Worm (Caenorhabditis elegans) whole organism, mixed stage, embryonic: Measurements from ENCODE around the gene srj-29.

Source experiments
- M03D4.4 ChIP-seq: sonication (generic microtip); optimal IDR thresholded peaks from 2 replicates; lab custom pipeline; 2017; ENCODE audit warnings: mild to moderate bottlenecking, missing genetic modification characterization, missing compliant biosample characterization
- bed-3 ChIP-seq: fragments of 200-800 bp; sonication (Bioruptor generic); optimal IDR thresholded peaks from 3 replicates; lab custom pipeline; 2018; ENCODE audit warnings: mild to moderate bottlenecking, missing genetic modification characterization, moderate library complexity, missing compliant biosample characterization
- blmp-1 ChIP-seq: fragments of 150-350 bp; optimal IDR thresholded peaks from 2 replicates; lab custom pipeline; 2014; ENCODE audit warnings: missing biosample characterization, missing genetic modification characterization
- ceh-39 ChIP-seq: fragments of 150-350 bp; optimal IDR thresholded peaks from 2 replicates; lab custom pipeline; 2014; ENCODE audit warnings: missing biosample characterization, missing genetic modification characterization
- ceh-43 ChIP-seq: fragments of 200-800 bp; sonication (Bioruptor generic); optimal IDR thresholded peaks from 2 replicates; lab custom pipeline; 2018; ENCODE audit warnings: mild to moderate bottlenecking, missing genetic modification characterization, moderate library complexity, missing compliant biosample characterization
- ceh-83 ChIP-seq: fragments of 200-800 bp; sonication (Bioruptor generic); optimal IDR thresholded peaks from 2 replicates; lab custom pipeline; 2018; ENCODE audit warnings: mild to moderate bottlenecking, missing genetic modification characterization, missing compliant biosample characterization
- ces-1 ChIP-seq: fragments of 150-350 bp; optimal IDR thresholded peaks from 2 replicates; lab custom pipeline; 2014; ENCODE audit warnings: missing biosample characterization, missing genetic modification reagents, missing genetic modification characterization
- cnd-1 ChIP-seq: fragments of 200-800 bp; sonication (Bioruptor generic); optimal IDR thresholded peaks from 2 replicates; lab custom pipeline; 2018; ENCODE audit warnings: mild to moderate bottlenecking, missing genetic modification characterization, missing compliant biosample characterization
- drap-1 ChIP-seq: fragments of 200-800 bp; sonication (Bioruptor generic); optimal IDR thresholded peaks from 3 replicates; lab custom pipeline; 2018; ENCODE audit warnings: mild to moderate bottlenecking, missing genetic modification characterization, missing compliant biosample characterization
- elt-3 ChIP-seq: fragments of 150-350 bp; optimal IDR thresholded peaks from 2 replicates; lab custom pipeline; 2014; ENCODE audit warnings: missing biosample characterization, missing genetic modification characterization
- flh-1 ChIP-seq: fragments of 200-800 bp; sonication (Bioruptor generic); optimal IDR thresholded peaks from 2 replicates; lab custom pipeline; 2018; ENCODE audit warnings: mild to moderate bottlenecking, missing genetic modification characterization, moderate library complexity, missing compliant biosample characterization
- ham-2 ChIP-seq: fragments of 200-800 bp; sonication (Bioruptor generic); optimal IDR thresholded peaks from 2 replicates; lab custom pipeline; 2018; ENCODE audit warnings: mild to moderate bottlenecking, missing genetic modification characterization, missing compliant biosample characterization
- hlh-1 ChIP-seq: fragments of 150-350 bp; optimal IDR thresholded peaks from 2 replicates; lab custom pipeline; 2014; ENCODE audit warnings: missing biosample characterization, missing genetic modification reagents, missing genetic modification characterization
- lin-13 ChIP-seq: fragments of 150-350 bp; optimal IDR thresholded peaks from 2 replicates; lab custom pipeline; 2014; ENCODE audit warnings: missing biosample characterization, missing genetic modification characterization
- lin-32 ChIP-seq: fragments of 200-800 bp; sonication (Bioruptor generic); optimal IDR thresholded peaks from 2 replicates; lab custom pipeline; 2018; ENCODE audit warnings: mild to moderate bottlenecking, missing genetic modification characterization, missing compliant biosample characterization
- lsy-2 ChIP-seq: fragments of 150-350 bp; optimal IDR thresholded peaks from 2 replicates; lab custom pipeline; 2014; ENCODE audit warnings: missing biosample characterization, missing genetic modification characterization
- mab-5 ChIP-seq: fragments of 150-350 bp; optimal IDR thresholded peaks from 2 replicates; lab custom pipeline; 2014; ENCODE audit warnings: missing biosample characterization, missing genetic modification characterization
- mls-2 ChIP-seq: sonication (generic microtip); optimal IDR thresholded peaks from 2 replicates; lab custom pipeline; 2016; ENCODE audit warnings: mild to moderate bottlenecking, missing genetic modification characterization, moderate library complexity, missing compliant biosample characterization
- nhr-12 ChIP-seq: fragments of 150-350 bp; optimal IDR thresholded peaks from 2 replicates; lab custom pipeline; 2014; ENCODE audit warnings: missing biosample characterization, missing genetic modification characterization
- nhr-2 ChIP-seq: fragments of 150-350 bp; optimal IDR thresholded peaks from 2 replicates; lab custom pipeline; 2014; ENCODE audit warnings: missing biosample characterization, missing genetic modification characterization
- nhr-237 ChIP-seq: fragments of 150-350 bp; optimal IDR thresholded peaks from 2 replicates; lab custom pipeline; 2014; ENCODE audit warnings: missing biosample characterization, missing genetic modification characterization
- nhr-76 ChIP-seq: sonication (generic microtip); optimal IDR thresholded peaks from 2 replicates; lab custom pipeline; 2017; ENCODE audit warnings: missing biosample characterization, missing genetic modification characterization
- pha-4 ChIP-seq: fragments of 150-350 bp; optimal IDR thresholded peaks from 2 replicates; lab custom pipeline; 2018; ENCODE audit warnings: missing biosample characterization, missing genetic modification reagents, missing genetic modification characterization
- snpc-4 ChIP-seq: fragments of 150-350 bp; optimal IDR thresholded peaks from 2 replicates; lab custom pipeline; 2014; ENCODE audit warnings: missing biosample characterization, missing genetic modification characterization
- sptf-1 ChIP-seq: sonication (generic microtip); optimal IDR thresholded peaks from 2 replicates; lab custom pipeline; 2017; ENCODE audit warnings: mild to moderate bottlenecking, missing genetic modification characterization, moderate library complexity, missing compliant biosample characterization
- tbx-8 ChIP-seq: fragments of 200-800 bp; sonication (Bioruptor generic); optimal IDR thresholded peaks from 2 replicates; lab custom pipeline; 2018; ENCODE audit warnings: mild to moderate bottlenecking, missing genetic modification characterization, moderate library complexity, missing compliant biosample characterization
- unc-120 ChIP-seq: sonication (generic microtip); optimal IDR thresholded peaks from 2 replicates; lab custom pipeline; 2017; ENCODE audit warnings: missing genetic modification characterization, missing compliant biosample characterization; ENCODE audit not compliant: poor library complexity, severe bottlenecking
- unc-39 ChIP-seq: fragments of 150-350 bp; optimal IDR thresholded peaks from 2 replicates; lab custom pipeline; 2014; ENCODE audit warnings: missing biosample characterization, missing genetic modification characterization
- unc-62 ChIP-seq: fragments of 150-350 bp; optimal IDR thresholded peaks from 2 replicates; lab custom pipeline; 2014; ENCODE audit warnings: missing biosample characterization, missing genetic modification reagents, missing genetic modification characterization
- zip-8 ChIP-seq: fragments of 150-350 bp; optimal IDR thresholded peaks from 2 replicates; lab custom pipeline; 2014; ENCODE audit warnings: missing biosample characterization, missing genetic modification characterization
- ztf-11 ChIP-seq: fragments of 150-350 bp; optimal IDR thresholded peaks from 2 replicates; lab custom pipeline; 2014; ENCODE audit warnings: missing biosample characterization, missing genetic modification characterization

The srj-29 gene

ce11 chrV:16075250-16075709 is at the start of gene srj-29, which contains the start of gene F14H3.12:
srj-29 (plus strand) TSS chrV:16075659.
F14H3.12 (minus strand) TSS chrV:16075323.
- TF ChIP-seq ztf-11 (tag; lab: Kevin White, UChicago) (no peak), zip-8 (tag; lab: Kevin White, UChicago) (no peak), M03D4.4 (tag; lab: Kevin White, UChicago) (no peak), mab-5 (tag; lab: Kevin White, UChicago) (no peak)

ce11 chrV:16029237-16029636 is 46.2 kb upstream of the srj-29 start:
- TF ChIP-seq snpc-4 (tag; lab: Kevin White, UChicago) (no peak), tbx-8 (GFP tag; lab: Kevin White, UChicago) (no peak), lin-32 (GFP tag; lab: Kevin White, UChicago) (no peak), M03D4.4 (tag; lab: Kevin White, UChicago) (no peak), flh-1 (GFP tag; lab: Kevin White, UChicago) (no peak), nhr-76 (tag; lab: Kevin White, UChicago) (no peak), mls-2 (tag; lab: Kevin White, UChicago) (no peak), bed-3 (GFP tag; lab: Kevin White, UChicago) (no peak), zip-8 (tag; lab: Kevin White, UChicago) (no peak)

- TF ChIP-seq sptf-1 (tag; lab: Kevin White, UChicago) (no peak), unc-39 (tag; lab: Kevin White, UChicago) (no peak), zip-8 (tag; lab: Kevin White, UChicago) (no peak), ces-1 (no peak), hlh-1 (tag; lab: Kevin White, UChicago) (no peak), ceh-43 (GFP tag; lab: Kevin White, UChicago) (no peak), tbx-8 (GFP tag; lab: Kevin White, UChicago) (no peak), mls-2 (tag; lab: Kevin White, UChicago) (no peak), blmp-1 (no peak), nhr-76 (tag; lab: Kevin White, UChicago) (no peak), cnd-1 (no peak), mab-5 (tag; lab: Kevin White, UChicago) (no peak), ceh-39 (tag; lab: Kevin White, UChicago) (no peak), drap-1 (GFP tag; lab: Kevin White, UChicago) (no peak), lsy-2 (tag; lab: Kevin White, UChicago) (no peak), ztf-11 (tag; lab: Kevin White, UChicago) (no peak), unc-120 (tag; lab: Kevin White, UChicago) (no peak), bed-3 (GFP tag; lab: Kevin White, UChicago) (no peak), flh-1 (GFP tag; lab: Kevin White, UChicago) (no peak), nhr-237 (tag; lab: Kevin White, UChicago) (no peak)
Observed at ce11 chrV:16031571-16031970, 43.9 kb upstream of the srj-29 start, which contains the start of gene T10C6.7. T10C6.7 (minus strand) TSS chrV:16031713.

- TF ChIP-seq ceh-39 (tag; lab: Kevin White, UChicago), result no peak
- no peak for TF ChIP-seq elt-3 (tag; lab: Kevin White, UChicago)
- TF ChIP-seq tbx-8 (GFP tag; lab: Kevin White, UChicago), result no peak
- no peak for TF ChIP-seq unc-62
- TF ChIP-seq ces-1, result no peak
- TF ChIP-seq nhr-12 (tag; lab: Kevin White, UChicago), result no peak
- no peak for TF ChIP-seq lin-32 (GFP tag; lab: Kevin White, UChicago)
- no peak for TF ChIP-seq cnd-1
- TF ChIP-seq zip-8 (tag; lab: Kevin White, UChicago), result no peak
- TF ChIP-seq ceh-83, result no peak
- no peak for TF ChIP-seq lin-13 (tag; lab: Kevin White, UChicago)
- no peak for TF ChIP-seq snpc-4 (tag; lab: Kevin White, UChicago)
- TF ChIP-seq pha-4 (tag; lab: Kevin White, UChicago), result no peak
- TF ChIP-seq flh-1 (GFP tag; lab: Kevin White, UChicago), result no peak
- TF ChIP-seq nhr-2 (tag; lab: Kevin White, UChicago), result no peak
- no peak for TF ChIP-seq nhr-237 (tag; lab: Kevin White, UChicago)
Observed at ce11 chrV:16032761-16033160, 42.7 kb upstream of the srj-29 start, which contains the start of gene T10C6.16. T10C6.16 (minus strand) TSS chrV:16033005.

- no peak for TF ChIP-seq zip-8 (tag; lab: Kevin White, UChicago)
- TF ChIP-seq flh-1 (GFP tag; lab: Kevin White, UChicago), result no peak
- TF ChIP-seq ceh-83, result no peak
- TF ChIP-seq unc-120 (tag; lab: Kevin White, UChicago), result no peak
- TF ChIP-seq elt-3 (tag; lab: Kevin White, UChicago), result no peak
- TF ChIP-seq ham-2, result no peak
Observed at ce11 chrV:16033491-16033890, 42.0 kb upstream of the srj-29 start.
